Fruit fly (Drosophila melanogaster) whole organism, wandering third instar larva: Measurements from ENCODE around the gene CG7789.

Experiments
- CrebA ChIP-seq: fragments of 200-800 bp; sonication (Bioruptor generic); optimal IDR thresholded peaks from 2 replicates; lab custom pipeline; 2016; ENCODE audit warnings: missing biosample characterization, mild to moderate bottlenecking, missing genetic modification characterization, borderline replicate concordance
- HLH106 ChIP-seq: fragments of 200-800 bp; optimal IDR thresholded peaks from 3 replicates; lab custom pipeline; 2019; ENCODE audit warnings: missing biosample characterization, mild to moderate bottlenecking, missing genetic modification characterization, moderate library complexity
- Sp1 ChIP-seq: fragments of 200-800 bp; sonication (Bioruptor generic); optimal IDR thresholded peaks from 3 replicates; lab custom pipeline; 2019; ENCODE audit warnings: missing biosample characterization, mild to moderate bottlenecking, missing genetic modification characterization, moderate library complexity
- Vsx2 ChIP-seq: fragments of 200-300, 225-300 bp; sonication (Bioruptor generic); optimal IDR thresholded peaks from 2 replicates; lab custom pipeline; 2018; ENCODE audit warnings: missing biosample characterization, missing genetic modification characterization; ENCODE audit not compliant: partially characterized antibody
- br ChIP-seq: fragments of 200-800 bp; sonication (Bioruptor generic); optimal IDR thresholded peaks from 2 replicates; lab custom pipeline; 2016; ENCODE audit warnings: missing biosample characterization, missing genetic modification characterization
- brk ChIP-seq: fragments of 200-800 bp; sonication (Bioruptor generic); optimal IDR thresholded peaks from 2 replicates; lab custom pipeline; 2016; ENCODE audit warnings: missing biosample characterization, mild to moderate bottlenecking, missing genetic modification characterization
- dl ChIP-seq, 2 experiments: fragments of 175-275, 200-275 bp in 1 of 2; fragments of 200-275 bp in 1 of 2; sonication (Bioruptor generic); optimal IDR thresholded peaks; lab custom pipeline; 2018; ENCODE audit warnings: mild to moderate bottlenecking in 2 of 2, missing biosample characterization in 2 of 2, missing genetic modification characterization in 2 of 2, moderate library complexity in 2 of 2; ENCODE audit not compliant: partially characterized antibody in 2 of 2, insufficient read depth in 1 of 2
- dsf ChIP-seq: sonication (Bioruptor generic); optimal IDR thresholded peaks from 2 replicates; lab custom pipeline; 2016; ENCODE audit warnings: missing biosample characterization, missing genetic modification characterization, borderline replicate concordance
- fru ChIP-seq: fragments of 200-800 bp; sonication (Bioruptor generic); optimal IDR thresholded peaks from 3 replicates; lab custom pipeline; 2016; ENCODE audit warnings: missing biosample characterization, mild to moderate bottlenecking, missing genetic modification characterization
- pan ChIP-seq: fragments of >200 bp; optimal IDR thresholded peaks from 2 replicates; lab custom pipeline; 2017
- sv ChIP-seq: fragments of 200-800 bp; sonication (Bioruptor generic); optimal IDR thresholded peaks from 3 replicates; lab custom pipeline; 2016; ENCODE audit warnings: missing biosample characterization, missing genetic modification characterization
- tai ChIP-seq: sonication (Bioruptor generic); optimal IDR thresholded peaks from 2 replicates; lab custom pipeline; 2016; ENCODE audit warnings: missing biosample characterization, missing genetic modification characterization
- usp ChIP-seq: fragments of >200 bp; optimal IDR thresholded peaks from 2 replicates; lab custom pipeline; 2017; ENCODE audit warnings: missing biosample characterization, missing genetic modification characterization

DNA sequence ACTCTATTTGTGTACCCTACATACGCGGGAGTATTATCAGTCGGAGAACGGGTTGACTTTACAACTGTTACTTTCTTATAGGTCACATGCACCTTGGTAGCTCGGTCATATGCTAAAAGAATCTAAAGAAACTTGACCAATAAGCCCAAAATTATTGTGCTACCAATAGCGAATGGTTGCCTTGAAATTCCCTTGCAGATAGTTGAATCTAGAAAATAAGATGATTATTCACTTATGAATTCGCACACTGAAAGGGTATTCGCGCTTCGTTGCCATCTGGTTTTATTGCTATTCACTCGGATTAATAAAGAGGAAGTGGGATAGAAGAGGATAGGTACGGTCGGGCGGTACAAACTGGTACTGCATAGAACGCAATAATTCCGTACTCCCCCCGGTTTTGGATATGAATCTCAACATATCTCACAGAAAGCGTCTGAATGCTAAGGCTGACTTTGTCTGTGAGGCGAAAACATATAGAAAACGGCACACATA lies 29.1 kb upstream of the CG7789 start:
- peak; percentile 80 for TF ChIP-seq fru (GFP tag; lab: Kevin White, UChicago)
- peak; percentile 77 for TF ChIP-seq Sp1 (GFP tag; lab: Kevin White, UChicago)
- no peak for TF ChIP-seq CrebA (GFP tag; lab: Kevin White, UChicago)
- TF ChIP-seq HLH106 (tag; lab: Kevin White, UChicago), result peak; percentile 81
- TF ChIP-seq dl (GFP tag; optimal IDR thresholded peaks at IDR 0.05; lab: Kevin White, UChicago; ENCODE audit: insufficient read depth in 1 of 2, partially characterized antibody in 2 of 2), result no peak
- TF ChIP-seq dsf (GFP tag; lab: Kevin White, UChicago), result no peak
- no peak for TF ChIP-seq pan (lab: Kevin White, UChicago)
- no peak for TF ChIP-seq Vsx2 (GFP tag; lab: Kevin White, UChicago)
- peak; percentile 75 for TF ChIP-seq sv
- no peak for TF ChIP-seq brk (GFP tag; lab: Kevin White, UChicago)
- TF ChIP-seq br, result peak; percentile 84
- peak; percentile 43 for TF ChIP-seq tai (GFP tag; lab: Kevin White, UChicago)
- no peak for TF ChIP-seq usp (GFP tag; lab: Kevin White, UChicago)
